Worm (Caenorhabditis elegans): ENCODE results near the gene F53C11.5.

DNA sequence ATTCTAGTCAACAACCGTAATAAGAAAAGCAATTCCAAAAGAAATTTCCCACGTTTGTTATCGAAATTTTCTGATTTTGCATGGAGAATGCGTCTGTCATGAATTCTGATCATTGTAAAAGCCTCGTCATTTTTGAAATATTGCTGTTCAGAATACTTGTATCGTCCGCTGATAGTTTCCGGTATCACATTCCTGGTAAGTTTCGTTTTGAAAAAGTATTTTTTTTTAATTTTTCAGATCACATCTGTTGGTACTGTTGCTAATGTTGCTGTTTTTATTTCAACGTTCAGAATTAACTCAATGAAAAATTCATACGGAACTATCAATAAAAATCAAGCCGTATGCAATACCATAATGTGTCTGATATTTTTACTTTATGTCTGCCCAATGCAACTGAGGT is 53.6 kb downstream of the F53C11.5 start, which contains the start of gene srx-17:
- no peak for TF ChIP-seq him-1 (tag; optimal IDR thresholded peaks at IDR 0.05)
- TF ChIP-seq W03F9.2 (tag; optimal IDR thresholded peaks at IDR 0.05), result no peak

Data from whole organism, L4/young adult.